Worm (Caenorhabditis elegans) whole organism, late embryonic: ENCODE data around the gene hsp-17.

Experiments
- C38D4.7 ChIP-seq: fragments of 200-800 bp; sonication (Bioruptor generic); optimal IDR thresholded peaks from 2 replicates; lab custom pipeline; 2018; ENCODE audit warnings: mild to moderate bottlenecking, missing genetic modification characterization, moderate library complexity, missing compliant biosample characterization
- ceh-48 ChIP-seq: sonication (generic microtip); optimal IDR thresholded peaks from 2 replicates; lab custom pipeline; 2016; ENCODE audit warnings: missing genetic modification characterization, inconsistent platforms, missing compliant biosample characterization
- ceh-9 ChIP-seq: sonication (generic microtip); optimal IDR thresholded peaks from 2 replicates; lab custom pipeline; 2016; ENCODE audit warnings: mild to moderate bottlenecking, missing genetic modification characterization, inconsistent platforms, missing compliant biosample characterization
- dve-1 ChIP-seq: sonication (generic microtip); optimal IDR thresholded peaks from 2 replicates; lab custom pipeline; 2017; ENCODE audit warnings: antibody characterized with exemption, mild to moderate bottlenecking, missing genetic modification characterization, missing compliant biosample characterization
- ets-4 ChIP-seq: sonication (generic microtip); optimal IDR thresholded peaks from 2 replicates; lab custom pipeline; 2016; ENCODE audit warnings: missing genetic modification characterization, missing compliant biosample characterization
- gmeb-2 ChIP-seq: sonication (generic microtip); optimal IDR thresholded peaks from 2 replicates; lab custom pipeline; 2016; ENCODE audit warnings: missing genetic modification characterization, inconsistent platforms, missing compliant biosample characterization

DNA sequence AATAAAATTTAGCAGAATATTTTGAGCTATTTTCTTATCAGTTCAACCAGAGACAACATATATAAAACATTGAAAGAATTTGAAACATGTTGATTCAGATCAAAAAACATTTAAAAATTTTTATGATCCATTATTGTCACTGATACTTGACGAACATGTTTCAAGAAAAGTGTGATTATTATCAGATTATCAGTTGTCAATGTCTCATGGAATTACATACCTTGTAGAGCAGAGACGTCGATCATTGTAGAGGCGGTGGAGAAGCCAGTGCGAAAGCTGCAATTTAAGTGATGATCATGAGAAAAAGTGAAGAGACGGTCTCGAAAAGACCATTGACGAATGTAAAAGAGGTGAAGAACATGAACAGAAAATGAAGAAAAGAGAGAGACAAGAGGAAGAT, 16.7 kb upstream of the hsp-17 start, which contains the start of gene F52E1.9:
- no peak for TF ChIP-seq dve-1 (tag; lab: Kevin White, UChicago)
- TF ChIP-seq gmeb-2 (tag; lab: Kevin White, UChicago): no peak
- TF ChIP-seq ets-4: no peak
- no peak for TF ChIP-seq ceh-48 (tag; lab: Kevin White, UChicago)
- TF ChIP-seq C38D4.7 (GFP tag; lab: Kevin White, UChicago): no peak
- TF ChIP-seq ceh-9 (tag; lab: Kevin White, UChicago): no peak
